Worm (Caenorhabditis elegans) whole organism, early embryonic: ENCODE data around the gene C06C3.4.

Source experiments
- aly-1 ChIP-seq: sonication (generic microtip); optimal IDR thresholded peaks from 2 replicates; lab custom pipeline; 2016; ENCODE audit warnings: missing genetic modification characterization, missing compliant biosample characterization
- ama-1 ChIP-seq: fragments of 150-350 bp; optimal IDR thresholded peaks from 2 replicates; lab custom pipeline; 2014
- ceh-13 ChIP-seq: fragments of 200-800 bp; sonication (Bioruptor generic); optimal IDR thresholded peaks from 2 replicates; lab custom pipeline; 2018; ENCODE audit warnings: mild to moderate bottlenecking, missing genetic modification characterization, missing compliant biosample characterization
- ceh-36 ChIP-seq: sonication (generic microtip); optimal IDR thresholded peaks from 2 replicates; lab custom pipeline; 2016; ENCODE audit warnings: missing genetic modification characterization, inconsistent platforms, missing compliant biosample characterization
- flt-1 ChIP-seq: fragments of 200-800 bp; sonication (Bioruptor generic); IDR thresholded peaks from 2 replicates; pipeline ENCODE4 v1.3.6; 2022; ENCODE audit warnings: missing genetic modification characterization, missing compliant biosample characterization
- hmbx-1 ChIP-seq: sonication (generic microtip); optimal IDR thresholded peaks from 2 replicates; lab custom pipeline; 2016; ENCODE audit warnings: mild to moderate bottlenecking, missing genetic modification characterization, missing compliant biosample characterization
- scrt-1 ChIP-seq: fragments of 200-800 bp; sonication (Bioruptor generic); IDR thresholded peaks from 2 replicates; pipeline ENCODE4 v1.3.6; 2022; ENCODE audit warnings: missing genetic modification characterization, missing compliant biosample characterization
- sea-1 ChIP-seq: fragments of 200-800 bp; sonication (Bioruptor generic); conservative IDR thresholded peaks from 2 replicates; pipeline ENCODE4 v1.3.6; 2022; ENCODE audit warnings: missing genetic modification characterization, missing compliant biosample characterization
- tbx-11 ChIP-seq: fragments of 200-800 bp; sonication (Bioruptor generic); IDR thresholded peaks from 2 replicates; pipeline ENCODE4 v1.3.6; 2022; ENCODE audit warnings: missing genetic modification characterization, missing compliant biosample characterization
- tbx-37 ChIP-seq: fragments of 200-800 bp; sonication (Bioruptor generic); conservative IDR thresholded peaks from 2 replicates; pipeline ENCODE4 v1.3.6; 2022; ENCODE audit warnings: missing genetic modification reagents, missing genetic modification characterization, missing compliant biosample characterization

- TF ChIP-seq ama-1 (lab: Kevin White, UChicago) (no peak), ceh-36 (tag; lab: Kevin White, UChicago) (no peak), flt-1 (GFP tag; lab: Robert Waterston, UW) (no peak), tbx-37 (no peak), scrt-1 (GFP tag; lab: Robert Waterston, UW) (no peak), aly-1 (tag; lab: Kevin White, UChicago) (no peak), hmbx-1 (no peak), sea-1 (GFP tag; lab: Robert Waterston, UW) (no peak), ceh-13 (no peak), tbx-11 (GFP tag; lab: Robert Waterston, UW) (no peak)
These were observed 43.6 kb upstream of the C06C3.4 start, which contains the start of gene wbp-2 for ce11 chrII:9329474-9329873.
